Fruit fly (Drosophila melanogaster): ENCODE measurements around the gene CG16781.

Gene CG16781

DNA sequence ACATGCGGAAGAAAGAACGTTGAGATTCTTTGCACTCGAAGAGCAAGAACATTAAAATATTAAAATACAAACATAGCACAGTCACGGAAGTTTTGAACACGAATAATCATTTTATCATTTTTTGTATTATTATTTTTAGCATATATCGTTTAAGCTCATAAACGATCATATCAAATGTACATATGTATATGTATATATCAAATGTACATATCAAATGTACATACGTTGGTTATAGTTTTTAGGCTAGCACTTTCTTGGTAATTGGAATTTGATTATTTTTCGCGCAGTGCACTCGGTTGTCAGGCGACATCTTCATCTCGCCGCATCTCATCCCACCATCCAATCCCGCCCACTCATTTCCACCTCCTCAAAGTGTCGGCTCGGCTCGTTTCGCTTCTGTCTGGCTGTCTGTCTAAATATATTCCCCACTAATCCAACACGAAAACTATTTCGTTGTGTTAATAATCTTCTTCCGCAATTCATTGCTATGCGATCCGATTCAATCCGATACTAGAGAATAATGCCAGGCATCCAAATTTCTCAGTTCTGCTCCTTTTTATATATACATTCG lies 8.3 kb downstream of the CG16781 start:
- no peak for TF ChIP-seq noc (tag; optimal IDR thresholded peaks at IDR 0.05)

DNA sequence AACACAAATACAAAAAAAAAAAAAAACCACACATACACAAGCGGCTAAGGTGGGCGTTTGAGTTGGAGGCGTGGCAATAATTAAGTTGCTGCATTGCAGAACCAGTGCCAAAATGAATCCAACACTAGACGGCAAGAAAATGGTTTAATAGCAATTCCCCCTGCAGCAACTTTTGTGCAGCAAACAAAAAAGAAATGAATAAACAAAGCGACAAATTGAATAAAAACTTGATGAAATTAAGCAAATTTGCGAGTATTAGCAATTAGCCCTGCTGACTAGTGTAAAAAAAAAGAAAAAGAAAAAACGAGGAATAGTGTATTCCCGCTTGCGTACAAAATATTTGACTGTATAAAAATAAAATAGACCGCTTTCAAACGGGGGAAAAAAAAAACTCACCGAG lies 9.1 kb downstream of the CG16781 start:
- no peak for TF ChIP-seq noc (tag; optimal IDR thresholded peaks at IDR 0.05)

DNA sequence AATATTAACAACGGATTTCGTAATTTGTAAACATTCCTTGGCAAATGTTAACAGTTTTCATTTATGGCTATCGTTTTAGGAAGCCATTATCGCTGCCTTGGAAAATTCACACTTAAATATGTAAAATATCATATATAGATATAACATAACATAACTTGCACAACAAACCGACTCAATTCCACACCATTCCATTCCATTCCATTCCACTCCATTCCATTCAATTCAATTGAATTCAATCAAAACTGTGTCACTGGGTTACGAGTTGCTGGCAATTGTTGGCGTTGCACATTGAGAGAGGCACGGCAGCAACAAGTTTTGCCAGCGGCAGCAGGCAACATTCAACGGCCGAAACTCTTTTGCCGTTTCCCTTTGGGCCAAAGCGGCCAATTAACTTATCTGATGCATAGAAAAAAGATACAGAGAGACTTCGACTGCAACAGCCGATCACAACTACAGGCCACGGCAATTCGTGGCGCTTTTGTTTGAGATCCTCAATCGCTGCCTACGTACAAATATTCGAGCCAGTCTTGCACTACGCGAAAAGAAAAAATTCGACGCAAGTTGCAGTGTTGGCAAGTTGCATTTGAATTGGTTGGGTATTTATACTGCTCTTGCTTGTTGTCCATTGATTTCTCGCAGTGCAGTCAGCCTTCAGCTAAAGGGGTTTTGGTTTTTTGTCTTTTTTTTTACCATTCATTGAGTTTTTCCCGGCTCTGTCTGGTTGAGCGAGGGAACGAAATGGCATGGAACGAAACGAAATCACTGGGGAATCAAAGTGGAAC lies 10.6 kb downstream of the CG16781 start:
- no peak for TF ChIP-seq noc (tag; optimal IDR thresholded peaks at IDR 0.05)

DNA sequence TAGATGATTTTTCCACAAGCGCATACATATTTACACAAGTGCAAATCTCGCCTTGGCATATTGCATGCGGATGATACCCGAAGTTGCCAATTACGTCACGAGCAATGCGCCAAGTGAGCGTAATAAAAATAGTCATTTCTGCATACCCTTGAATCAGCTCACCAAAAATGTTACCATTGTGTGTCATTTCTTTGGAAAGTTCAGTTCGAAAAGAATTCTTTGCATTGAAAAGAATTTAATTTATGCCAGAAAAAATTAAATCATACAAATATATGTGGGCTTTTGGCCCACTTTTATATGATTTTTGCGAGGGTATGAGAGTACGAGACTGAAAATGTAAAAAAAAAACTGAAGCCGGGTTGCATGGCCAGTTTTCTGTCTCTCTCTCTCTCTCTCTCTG lies 11.9 kb downstream of the CG16781 start:
- no peak for TF ChIP-seq noc (tag; optimal IDR thresholded peaks at IDR 0.05)

DNA sequence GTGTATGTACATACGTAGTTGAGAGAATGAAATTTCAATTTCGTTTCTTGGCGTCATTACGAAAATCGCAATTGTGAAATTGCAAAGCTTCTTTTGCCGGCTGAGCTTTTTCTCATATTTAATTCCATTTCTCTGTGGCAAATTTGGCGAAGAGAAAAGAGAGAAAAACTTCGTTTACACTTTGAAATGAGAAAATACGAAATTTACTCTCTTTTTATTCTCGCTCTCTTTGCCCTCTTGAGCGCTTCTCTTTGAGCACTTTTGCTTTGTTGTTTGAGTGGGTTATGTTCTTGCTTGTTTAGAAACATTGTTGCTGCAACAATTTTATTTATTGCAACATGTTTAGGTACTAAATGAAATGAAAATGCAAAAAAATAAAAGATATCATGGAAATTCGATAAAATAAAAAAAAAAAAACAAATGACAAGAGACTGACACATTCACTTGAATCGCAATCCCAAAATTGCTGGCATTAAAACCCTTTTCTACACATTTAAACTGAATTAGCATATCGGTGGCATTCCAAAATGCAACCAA lies 12.5 kb downstream of the CG16781 start:
- no peak for TF ChIP-seq noc (tag; optimal IDR thresholded peaks at IDR 0.05)

DNA sequence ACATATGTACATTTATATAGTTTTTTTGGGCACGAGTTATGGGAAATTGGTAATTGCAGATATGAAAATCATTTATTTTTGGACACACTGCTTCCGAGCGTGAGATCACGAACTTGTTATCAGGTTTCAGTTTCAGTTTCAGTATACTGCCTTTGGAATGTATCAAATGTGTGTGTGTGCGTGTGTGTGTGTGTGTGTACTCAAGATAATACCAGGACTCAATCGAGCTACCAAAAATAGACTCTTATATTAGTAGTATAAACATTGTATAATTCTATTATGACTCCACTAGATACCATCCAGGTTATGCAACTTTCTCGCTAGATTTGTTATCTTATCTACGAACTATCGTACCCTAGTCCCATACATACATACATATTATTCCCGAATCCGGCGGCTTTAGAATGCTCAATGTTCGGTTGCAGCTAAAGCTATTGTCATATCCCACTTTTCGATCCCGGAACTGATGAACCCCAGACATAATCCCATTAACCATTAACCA lies 14.9 kb downstream of the CG16781 start, which contains the start of gene CG12535:
TSS of gene CG12535 (minus strand) at position 51 of the 502 bp plus-strand sequence.
- no peak for TF ChIP-seq noc (tag; optimal IDR thresholded peaks at IDR 0.05)

DNA sequence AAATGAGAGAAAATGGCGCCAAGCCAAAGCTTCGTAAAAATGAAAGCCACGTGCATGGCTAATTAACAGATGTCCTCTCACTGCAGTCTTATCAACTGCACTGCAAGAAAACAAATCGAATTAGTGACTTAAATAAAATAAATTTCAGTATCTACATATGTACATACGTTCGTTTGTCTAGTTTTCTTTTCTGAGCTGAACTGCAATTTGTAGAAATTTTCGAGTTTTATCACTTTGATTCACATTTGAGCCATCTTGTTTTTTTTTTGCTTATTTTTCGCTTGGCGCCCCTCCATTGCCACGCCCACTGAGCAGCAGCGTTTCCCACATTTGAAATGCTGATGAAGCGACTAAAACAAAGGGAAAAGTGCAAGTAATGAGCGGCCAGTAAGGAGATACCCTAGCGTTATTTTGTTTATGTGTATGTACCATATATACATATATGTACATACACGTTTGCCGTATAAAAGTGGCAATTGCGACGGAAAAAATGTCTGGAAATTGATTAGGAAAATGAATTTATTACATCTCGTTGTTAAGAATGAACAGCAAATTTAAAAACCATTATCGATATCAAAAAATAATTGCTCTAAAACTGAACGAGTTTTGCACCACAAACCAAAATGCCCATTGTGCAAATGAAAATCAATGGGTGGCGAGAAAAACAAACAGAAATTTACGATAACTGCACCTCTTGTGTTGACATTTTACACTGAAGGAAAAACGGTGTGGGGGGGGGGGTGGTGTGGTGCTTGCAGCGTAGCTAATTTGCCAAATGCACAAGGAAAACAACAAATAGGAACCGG lies 15.9 kb downstream of the CG16781 start:
- TF ChIP-seq noc (tag; optimal IDR thresholded peaks at IDR 0.05): no peak

DNA sequence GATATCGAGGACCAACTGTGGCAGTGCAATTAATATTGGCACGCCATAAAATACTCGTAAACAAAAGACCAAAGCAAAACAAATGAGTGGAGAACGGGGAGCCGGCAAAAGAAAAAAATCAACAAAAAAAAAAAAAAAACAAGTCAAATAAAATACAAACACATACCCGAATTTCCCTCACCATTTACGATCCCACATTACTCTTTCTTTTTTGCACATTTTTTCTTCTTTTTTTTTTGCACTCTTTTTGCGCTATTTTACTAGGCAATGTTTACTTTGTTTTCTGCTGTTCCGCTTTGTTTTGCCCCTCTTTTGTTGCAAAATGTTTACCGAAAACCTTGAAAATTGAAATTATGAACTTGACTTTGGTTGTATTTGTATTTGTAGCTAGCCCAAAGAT lies 17.2 kb downstream of the CG16781 start:
- TF ChIP-seq noc (tag; optimal IDR thresholded peaks at IDR 0.05): no peak

DNA sequence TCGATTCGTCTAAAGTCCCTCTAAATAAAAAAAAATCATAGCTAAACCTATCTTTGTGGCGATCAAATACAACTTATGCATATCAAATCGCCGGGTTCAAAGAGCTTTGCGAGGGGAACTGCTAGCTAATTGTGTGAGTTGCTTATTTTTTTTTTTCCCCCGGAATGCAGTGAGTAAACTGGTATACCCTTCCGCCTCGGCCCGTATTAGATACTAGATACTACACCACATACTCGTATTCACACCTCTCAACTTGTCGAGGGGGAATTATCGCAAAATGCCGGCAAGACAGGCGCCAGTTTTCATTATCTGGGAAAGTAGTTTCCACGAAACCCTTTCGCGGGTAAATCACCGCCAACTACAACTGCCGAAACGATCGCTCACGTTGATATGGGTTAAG lies 17.7 kb downstream of the CG16781 start:
- TF ChIP-seq noc (tag; optimal IDR thresholded peaks at IDR 0.05): no peak

DNA sequence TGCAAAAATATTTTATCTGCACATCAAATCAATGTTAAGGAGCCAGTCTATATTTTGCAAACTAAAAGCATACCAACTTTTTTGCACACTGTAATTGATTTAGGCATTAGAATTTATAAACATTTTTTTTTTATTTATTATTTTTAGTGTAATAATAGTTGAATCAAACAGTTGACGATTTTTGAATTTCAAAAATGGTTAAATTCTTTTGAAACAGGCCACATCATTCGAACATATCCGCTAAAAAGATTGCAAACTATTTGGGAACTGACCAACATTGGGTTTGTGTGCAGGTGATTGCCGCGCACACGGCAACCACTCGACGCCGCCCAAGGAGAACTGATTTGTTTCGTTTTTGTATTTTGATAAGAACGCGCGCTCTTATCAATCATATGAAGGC lies 19.0 kb downstream of the CG16781 start:
- TF ChIP-seq noc (tag; optimal IDR thresholded peaks at IDR 0.05): peak; percentile 86

DNA sequence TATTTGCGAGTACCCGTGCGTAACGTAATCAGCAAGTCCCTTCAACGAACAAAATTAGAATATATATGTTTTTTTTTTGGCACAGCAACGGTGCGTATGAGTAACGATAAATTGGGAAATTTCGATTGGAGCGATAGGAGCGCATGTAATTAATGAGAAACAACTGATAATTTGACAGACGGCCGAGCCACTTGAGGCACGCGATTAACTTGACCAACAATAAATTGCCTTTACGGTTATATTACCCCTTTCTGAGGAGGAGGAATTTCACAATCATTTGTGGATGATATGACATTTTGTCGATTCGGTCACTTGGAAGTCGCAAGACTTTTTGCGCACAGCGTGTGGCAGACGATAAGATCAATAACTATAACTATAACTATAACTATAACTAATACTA lies 19.9 kb downstream of the CG16781 start:
- TF ChIP-seq noc (tag; optimal IDR thresholded peaks at IDR 0.05): peak; percentile 64

DNA sequence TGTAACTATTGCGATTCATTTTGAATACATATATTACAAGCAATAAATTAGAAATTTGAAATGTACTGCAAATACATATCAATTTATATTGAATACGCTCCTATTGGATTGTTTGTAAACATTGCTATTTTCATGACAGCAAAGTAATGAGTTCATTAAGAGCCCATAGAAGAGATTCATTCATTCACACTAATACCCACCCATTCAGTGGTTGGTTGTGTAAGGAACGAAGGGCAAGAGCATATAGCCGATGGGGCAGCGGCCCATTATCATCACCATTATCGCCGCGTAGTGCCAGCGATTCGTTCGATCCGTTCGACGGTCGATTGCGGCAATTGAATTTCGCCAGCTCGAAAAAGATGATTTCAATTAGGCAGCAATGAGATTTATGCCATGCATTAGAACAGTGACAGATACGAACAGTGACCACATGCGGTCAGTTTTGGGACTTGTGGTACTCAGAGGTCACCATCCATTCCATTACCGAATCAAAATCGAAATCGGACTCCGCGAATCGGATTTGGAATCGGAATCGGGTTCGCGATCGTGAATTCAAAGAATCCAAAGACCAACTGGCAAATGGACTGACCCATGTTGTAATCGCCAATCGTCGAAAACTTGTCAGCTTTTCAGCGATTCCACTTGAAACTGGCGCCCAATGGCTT lies 21.2 kb downstream of the CG16781 start:
- no peak for TF ChIP-seq noc (tag; optimal IDR thresholded peaks at IDR 0.05)

DNA sequence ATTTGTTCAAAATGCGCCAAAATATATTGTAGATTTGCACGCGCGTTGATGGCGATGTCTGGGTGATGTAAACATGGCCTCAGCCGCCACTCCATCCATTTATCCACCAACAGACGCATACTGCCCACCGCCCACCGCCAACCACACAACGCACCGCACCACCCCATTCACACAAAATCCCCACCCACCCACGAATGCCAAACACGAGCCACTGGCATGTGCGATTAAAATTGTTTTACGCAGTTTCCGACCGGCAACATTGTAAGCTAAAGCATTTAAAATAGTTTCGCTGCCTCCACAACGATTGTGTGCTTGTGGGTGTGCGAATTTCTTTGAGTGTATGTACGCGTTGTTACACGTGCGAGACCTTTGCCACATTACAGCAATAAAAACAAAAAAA lies 23.3 kb downstream of the CG16781 start:
- no peak for TF ChIP-seq noc (tag; optimal IDR thresholded peaks at IDR 0.05)

DNA sequence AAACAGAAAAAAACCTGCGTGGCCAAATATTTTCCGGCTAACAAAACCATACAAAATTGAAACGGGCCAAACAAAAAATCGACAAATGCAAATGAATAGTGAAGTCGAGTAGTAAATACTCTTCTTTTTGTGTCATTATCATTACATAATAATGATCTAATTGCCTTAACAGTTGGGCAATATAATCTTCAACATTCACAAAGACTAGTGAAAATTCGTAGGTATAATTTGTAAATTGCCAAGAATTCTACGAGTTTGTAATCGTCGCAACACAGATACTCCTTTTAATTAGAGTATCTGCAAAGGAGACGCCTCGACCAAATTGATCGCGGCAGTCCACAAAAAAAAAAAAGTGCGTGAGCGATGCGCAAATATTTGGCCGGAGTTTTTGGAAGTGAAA lies 26.4 kb downstream of the CG16781 start:
- TF ChIP-seq noc (tag; optimal IDR thresholded peaks at IDR 0.05): no peak

DNA sequence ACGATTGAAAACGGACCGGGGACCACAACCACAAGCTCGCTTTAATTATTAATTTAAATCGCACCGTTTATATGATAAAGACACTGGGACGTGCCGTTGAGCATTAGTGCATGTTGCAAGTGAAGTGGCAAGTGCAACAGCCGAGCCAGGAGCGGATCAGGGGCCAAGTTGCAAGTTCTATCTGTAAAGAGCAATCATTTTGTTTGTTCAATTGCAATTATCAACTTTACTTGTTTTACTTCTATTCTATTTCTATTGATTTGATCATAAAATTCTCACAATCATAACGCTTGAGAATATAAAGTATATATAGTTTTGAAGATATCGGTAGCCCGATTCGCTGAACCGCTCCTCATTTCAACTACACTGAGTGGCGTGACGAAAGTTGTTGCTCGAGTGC lies 27.7 kb downstream of the CG16781 start:
- no peak for TF ChIP-seq noc (tag; optimal IDR thresholded peaks at IDR 0.05)

DNA sequence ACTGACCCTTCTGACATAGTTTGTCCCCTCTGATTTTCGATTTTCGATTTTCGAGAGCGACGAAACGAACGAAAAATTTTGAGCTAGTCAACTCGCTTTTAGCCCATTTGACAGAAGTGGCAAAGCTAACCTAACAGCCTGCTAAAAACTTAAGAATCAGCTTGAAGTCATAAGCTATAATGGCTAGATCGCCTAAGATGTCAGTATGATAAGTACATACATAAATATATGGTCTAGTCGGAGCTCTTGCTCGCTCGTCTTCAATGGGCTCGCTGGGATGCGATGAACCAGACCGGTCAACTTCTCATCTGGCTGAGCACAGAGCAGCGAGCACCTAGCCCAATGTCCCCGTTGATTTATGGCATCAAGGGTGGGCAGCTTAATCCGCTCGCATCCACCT lies 28.1 kb downstream of the CG16781 start, which contains the start of gene CG14269:
TSS of gene CG14269 (minus strand) at position 101 of the 400 bp plus-strand sequence.
- TF ChIP-seq noc (tag; optimal IDR thresholded peaks at IDR 0.05): no peak
